Worm (Caenorhabditis elegans) whole organism, L2 larva: ENCODE results near the gene Y6D1A.2.
A peak's percentile ranks its signal among the peaks of the same experiment; 100 is the strongest.

Source experiments
- C34F6.9 ChIP-seq: fragments of 150-350 bp; optimal IDR thresholded peaks from 2 replicates; lab custom pipeline; 2014; ENCODE audit warnings: missing biosample characterization, missing genetic modification characterization
- R02D3.7 ChIP-seq: fragments of 150-350 bp; optimal IDR thresholded peaks from 2 replicates; lab custom pipeline; 2014; ENCODE audit warnings: missing biosample characterization, missing genetic modification characterization
- Y55F3AM.14 ChIP-seq: fragments of 200-800 bp; sonication (Bioruptor generic); optimal IDR thresholded peaks from 2 replicates; lab custom pipeline; 2018; ENCODE audit warnings: mild to moderate bottlenecking, missing genetic modification characterization, missing compliant biosample characterization
- alr-1 ChIP-seq: fragments of 150-350 bp; optimal IDR thresholded peaks from 2 replicates; lab custom pipeline; 2014; ENCODE audit warnings: missing biosample characterization, missing genetic modification characterization
- aly-2 ChIP-seq: fragments of 150-350 bp; optimal IDR thresholded peaks from 2 replicates; lab custom pipeline; 2014; ENCODE audit warnings: missing biosample characterization, missing genetic modification characterization
- ama-1 ChIP-seq: fragments of 150-350 bp; optimal IDR thresholded peaks from 2 replicates; lab custom pipeline; 2018; ENCODE audit warnings: inconsistent platforms
- blmp-1 ChIP-seq: sonication (generic microtip); optimal IDR thresholded peaks from 2 replicates; lab custom pipeline; 2017; ENCODE audit warnings: missing genetic modification characterization, mild to moderate bottlenecking, missing compliant biosample characterization, antibody characterized with exemption, moderate library complexity; ENCODE audit not compliant: insufficient read depth
- ceh-16 ChIP-seq: fragments of 150-350 bp; optimal IDR thresholded peaks from 2 replicates; lab custom pipeline; 2014; ENCODE audit warnings: missing biosample characterization, missing genetic modification characterization
- ceh-82 ChIP-seq: fragments of 150-350 bp; optimal IDR thresholded peaks from 2 replicates; lab custom pipeline; 2014; ENCODE audit warnings: missing biosample characterization, missing genetic modification characterization
- crh-2 ChIP-seq: sonication (generic microtip); optimal IDR thresholded peaks from 2 replicates; lab custom pipeline; 2017; ENCODE audit warnings: missing biosample characterization, missing genetic modification characterization
- dmd-4 ChIP-seq: sonication (generic microtip); optimal IDR thresholded peaks from 2 replicates; lab custom pipeline; 2017; ENCODE audit warnings: missing biosample characterization, missing genetic modification characterization
- egl-27 ChIP-seq: sonication (generic microtip); optimal IDR thresholded peaks from 3 replicates; lab custom pipeline; 2017; ENCODE audit warnings: missing biosample characterization, missing genetic modification reagents, missing genetic modification characterization
- elt-1 ChIP-seq: fragments of 150-350 bp; optimal IDR thresholded peaks from 2 replicates; lab custom pipeline; 2014; ENCODE audit warnings: missing biosample characterization, missing genetic modification characterization
- fos-1 ChIP-seq: fragments of 150-350 bp; optimal IDR thresholded peaks from 2 replicates; lab custom pipeline; 2014; ENCODE audit warnings: missing biosample characterization, missing genetic modification characterization
- gmeb-1 ChIP-seq: fragments of 150-350 bp; optimal IDR thresholded peaks from 2 replicates; lab custom pipeline; 2014; ENCODE audit warnings: missing biosample characterization, missing genetic modification characterization
- lin-11 ChIP-seq: fragments of 150-350 bp; sonication (generic microtip); optimal IDR thresholded peaks from 2 replicates; lab custom pipeline; 2014; ENCODE audit warnings: missing biosample characterization, missing genetic modification characterization, inconsistent platforms, mixed read lengths
- lin-13 ChIP-seq: fragments of 150-350 bp; optimal IDR thresholded peaks from 2 replicates; lab custom pipeline; 2014; ENCODE audit warnings: missing biosample characterization, missing genetic modification reagents, missing genetic modification characterization
- lin-39 ChIP-seq: fragments of 150-350 bp; optimal IDR thresholded peaks from 2 replicates; lab custom pipeline; 2014; ENCODE audit warnings: missing biosample characterization, missing genetic modification reagents, missing genetic modification characterization
- mab-5 ChIP-seq: fragments of 150-350 bp; optimal IDR thresholded peaks from 2 replicates; lab custom pipeline; 2014; ENCODE audit warnings: missing biosample characterization, missing genetic modification characterization
- nhr-10 ChIP-seq: sonication (generic microtip); optimal IDR thresholded peaks from 2 replicates; lab custom pipeline; 2017; ENCODE audit warnings: missing biosample characterization, missing genetic modification characterization
- nhr-11 ChIP-seq: fragments of 150-350 bp; optimal IDR thresholded peaks from 2 replicates; lab custom pipeline; 2014; ENCODE audit warnings: missing biosample characterization, missing genetic modification characterization
- nhr-129 ChIP-seq: fragments of 150-350 bp; optimal IDR thresholded peaks from 2 replicates; lab custom pipeline; 2014; ENCODE audit warnings: missing biosample characterization, missing genetic modification characterization
- nhr-21 ChIP-seq: fragments of 150-350 bp; optimal IDR thresholded peaks from 2 replicates; lab custom pipeline; 2014; ENCODE audit warnings: missing biosample characterization, missing genetic modification characterization
- nhr-25 ChIP-seq: fragments of 150-350 bp; sonication (generic microtip); optimal IDR thresholded peaks from 3 replicates; lab custom pipeline; 2014; ENCODE audit warnings: missing biosample characterization, missing genetic modification characterization
- nhr-6 ChIP-seq: fragments of 150-350 bp; optimal IDR thresholded peaks from 2 replicates; lab custom pipeline; 2014; ENCODE audit warnings: missing biosample characterization, missing genetic modification characterization
- nhr-77 ChIP-seq: fragments of 150-350 bp; optimal IDR thresholded peaks from 2 replicates; lab custom pipeline; 2014; ENCODE audit warnings: missing biosample characterization, missing genetic modification characterization
- peb-1 ChIP-seq: fragments of 150-350 bp; optimal IDR thresholded peaks from 2 replicates; lab custom pipeline; 2014; ENCODE audit warnings: missing biosample characterization, missing genetic modification characterization
- sma-3 ChIP-seq: sonication (generic microtip); optimal IDR thresholded peaks from 2 replicates; lab custom pipeline; 2016; ENCODE audit warnings: missing genetic modification reagents, missing genetic modification characterization, missing compliant biosample characterization
- sma-9 ChIP-seq, 2 experiments: fragments of 150-350 bp in 1 of 2; sonication (generic microtip) in 1 of 2; optimal IDR thresholded peaks; 2 replicates each; lab custom pipeline; 2014 to 2016; ENCODE audit warnings: missing genetic modification characterization in 2 of 2, mild to moderate bottlenecking in 1 of 2, missing biosample characterization in 1 of 2, missing compliant biosample characterization in 1 of 2, missing genetic modification reagents in 1 of 2, moderate library complexity in 1 of 2
- unc-55 ChIP-seq: fragments of 150-350 bp; sonication (generic microtip); optimal IDR thresholded peaks from 3 replicates; lab custom pipeline; 2014; ENCODE audit warnings: missing biosample characterization, missing genetic modification reagents, missing genetic modification characterization
- unc-62 ChIP-seq: fragments of 150-350 bp; optimal IDR thresholded peaks from 2 replicates; lab custom pipeline; 2014; ENCODE audit warnings: missing biosample characterization, missing genetic modification reagents, missing genetic modification characterization
- zag-1 ChIP-seq: fragments of 150-350 bp; optimal IDR thresholded peaks from 2 replicates; lab custom pipeline; 2014; ENCODE audit warnings: missing biosample characterization, missing genetic modification characterization
- ztf-1 ChIP-seq: fragments of 200-800 bp; sonication (Bioruptor generic); conservative IDR thresholded peaks from 2 replicates; pipeline ENCODE4 v1.3.6; 2022; ENCODE audit warnings: missing genetic modification characterization, missing compliant biosample characterization
- ztf-11 ChIP-seq: sonication (generic microtip); optimal IDR thresholded peaks from 2 replicates; lab custom pipeline; 2017; ENCODE audit warnings: missing biosample characterization, missing genetic modification characterization
- ztf-4 ChIP-seq: fragments of 150-350 bp; optimal IDR thresholded peaks from 2 replicates; lab custom pipeline; 2014; ENCODE audit warnings: missing biosample characterization, missing genetic modification characterization

Y6D1A.2 gene

ce11 chrII:11802451-11802850 is 17.3 kb downstream of the Y6D1A.2 start, which contains the start of gene F43G6.17:
Gene F43G6.17, plus strand, starts transcription at chrII:11802751.
- TF ChIP-seq peb-1 (tag; lab: Kevin White, UChicago) (no peak), unc-62 (GFP tag; lab: Kevin White, UChicago) (no peak), elt-1 (tag; lab: Kevin White, UChicago) (no peak), lin-39 (tag; lab: Kevin White, UChicago) (no peak), lin-11 (tag; lab: Kevin White, UChicago) (no peak)

ce11 chrII:11798737-11799136 is 21.0 kb downstream of the Y6D1A.2 start, which contains the start of gene hda-5:
Gene hda-5, plus strand, starts transcription at chrII:11799037.
- no peak for TF ChIP-seq nhr-77 (tag; lab: Kevin White, UChicago)
- no peak for TF ChIP-seq mab-5
- TF ChIP-seq nhr-129 (tag; lab: Kevin White, UChicago): no peak

ce11 chrII:11797194-11797593 is 22.5 kb downstream of the Y6D1A.2 start:
- no peak for TF ChIP-seq nhr-10
- TF ChIP-seq fos-1: peak; percentile 17
- TF ChIP-seq, all 48 proteins: peak for 1

- TF ChIP-seq ceh-16 (peak; percentile 54), ama-1 (lab: Kevin White, UChicago) (no peak)
These were observed 25.3 kb downstream of the Y6D1A.2 start for ce11 chrII:11794392-11794791.

- TF ChIP-seq peb-1 (tag; lab: Kevin White, UChicago) (no peak), nhr-25 (tag; lab: Kevin White, UChicago) (no peak), ztf-11 (no peak), nhr-21 (tag; lab: Kevin White, UChicago) (no peak), ceh-82 (no peak), sma-9 (GFP tag; optimal IDR thresholded peaks at IDR 0.05; lab: Kevin White, UChicago) (no peak), sma-9 (tag; optimal IDR thresholded peaks at IDR 0.05; lab: Kevin White, UChicago) (no peak), gmeb-1 (tag; lab: Kevin White, UChicago) (no peak), alr-1 (tag; lab: Kevin White, UChicago) (no peak), ama-1 (lab: Kevin White, UChicago) (no peak), nhr-6 (tag; lab: Kevin White, UChicago) (no peak), ztf-1 (no peak), aly-2 (tag; lab: Kevin White, UChicago) (no peak), crh-2 (tag; lab: Kevin White, UChicago) (no peak), C34F6.9 (tag; lab: Kevin White, UChicago) (no peak), R02D3.7 (tag; lab: Kevin White, UChicago) (no peak), nhr-129 (tag; lab: Kevin White, UChicago) (no peak), lin-13 (GFP tag; lab: Kevin White, UChicago) (no peak), nhr-10 (no peak), lin-39 (tag; lab: Kevin White, UChicago) (no peak), blmp-1 (tag; lab: Kevin White, UChicago) (no peak)
These were observed 29.3 kb downstream of the Y6D1A.2 start, which contains the start of gene F43G6.4 for ce11 chrII:11790458-11790857. Gene F43G6.4, plus strand, starts transcription at chrII:11790758.

- TF ChIP-seq unc-55 (GFP tag; lab: Kevin White, UChicago): no peak
- no peak for TF ChIP-seq dmd-4 (tag; lab: Kevin White, UChicago)
- no peak for TF ChIP-seq nhr-129 (tag; lab: Kevin White, UChicago)
- TF ChIP-seq ztf-4 (tag; lab: Kevin White, UChicago): no peak
- no peak for TF ChIP-seq Y55F3AM.14 (GFP tag; lab: Kevin White, UChicago)
- TF ChIP-seq C34F6.9 (tag; lab: Kevin White, UChicago): no peak
- no peak for TF ChIP-seq sma-3
- no peak for TF ChIP-seq zag-1
- no peak for TF ChIP-seq R02D3.7 (tag; lab: Kevin White, UChicago)
- no peak for TF ChIP-seq lin-11 (tag; lab: Kevin White, UChicago)
- TF ChIP-seq nhr-11: no peak
- TF ChIP-seq alr-1 (tag; lab: Kevin White, UChicago): no peak
- no peak for TF ChIP-seq egl-27 (tag; lab: Kevin White, UChicago)
These were observed 31.7 kb downstream of the Y6D1A.2 start for ce11 chrII:11788025-11788424.
